Fruit fly (Drosophila melanogaster) whole organism, wandering third instar larva: Measurements from ENCODE around the gene SMC6.
A peak's percentile ranks its signal among the peaks of the same experiment; 100 is the strongest.

Source experiments
- Abd-B ChIP-seq: fragments of >200 bp; optimal IDR thresholded peaks from 2 replicates; lab custom pipeline; 2017; ENCODE audit warnings: missing biosample characterization, missing genetic modification characterization
- CG32264 ChIP-seq: fragments of 200-800 bp; sonication (Bioruptor generic); optimal IDR thresholded peaks from 2 replicates; lab custom pipeline; 2016; ENCODE audit warnings: missing biosample characterization, missing genetic modification characterization
- CG9705 ChIP-seq: fragments of 200-800 bp; sonication (Bioruptor generic); optimal IDR thresholded peaks from 2 replicates; lab custom pipeline; 2018; ENCODE audit warnings: missing biosample characterization, mild to moderate bottlenecking, missing genetic modification characterization
- CrebA ChIP-seq: fragments of 200-800 bp; sonication (Bioruptor generic); optimal IDR thresholded peaks from 2 replicates; lab custom pipeline; 2016; ENCODE audit warnings: missing biosample characterization, mild to moderate bottlenecking, missing genetic modification characterization, borderline replicate concordance
- Dfd ChIP-seq: fragments of >200 bp; optimal IDR thresholded peaks from 2 replicates; lab custom pipeline; 2017; ENCODE audit warnings: missing biosample characterization, missing genetic modification characterization
- Dif ChIP-seq: fragments of 200-275, 200-300 bp; sonication (Bioruptor generic); optimal IDR thresholded peaks from 2 replicates; lab custom pipeline; 2018; ENCODE audit warnings: missing biosample characterization, missing genetic modification characterization; ENCODE audit not compliant: partially characterized antibody
- GATAd ChIP-seq: sonication (Bioruptor generic); optimal IDR thresholded peaks from 2 replicates; lab custom pipeline; 2016; ENCODE audit warnings: missing biosample characterization, missing genetic modification characterization
- HLH106 ChIP-seq: fragments of 200-800 bp; optimal IDR thresholded peaks from 3 replicates; lab custom pipeline; 2019; ENCODE audit warnings: missing biosample characterization, mild to moderate bottlenecking, missing genetic modification characterization, moderate library complexity
- Hnf4 ChIP-seq: fragments of 200-800 bp; sonication (Bioruptor generic); optimal IDR thresholded peaks from 2 replicates; lab custom pipeline; 2016; ENCODE audit warnings: missing biosample characterization, mild to moderate bottlenecking, missing genetic modification characterization
- Hr78 ChIP-seq: fragments of >200 bp; optimal IDR thresholded peaks from 2 replicates; lab custom pipeline; 2017; ENCODE audit warnings: missing biosample characterization, missing genetic modification characterization
- Hr83 ChIP-seq: fragments of 200-300 bp; sonication (Bioruptor generic); optimal IDR thresholded peaks from 2 replicates; lab custom pipeline; 2016; ENCODE audit warnings: missing biosample characterization, mild to moderate bottlenecking, missing genetic modification characterization, moderate library complexity; ENCODE audit not compliant: poor library complexity, severe bottlenecking
- Jra ChIP-seq: sonication (Bioruptor generic); optimal IDR thresholded peaks from 2 replicates; lab custom pipeline; 2016; ENCODE audit warnings: missing biosample characterization, missing genetic modification characterization
- Mio ChIP-seq: sonication (Bioruptor generic); optimal IDR thresholded peaks from 2 replicates; lab custom pipeline; 2016; ENCODE audit warnings: missing biosample characterization, missing genetic modification characterization
- Myc ChIP-seq: fragments of >200 bp; optimal IDR thresholded peaks from 2 replicates; lab custom pipeline; 2017
- N ChIP-seq: fragments of >200 bp; optimal IDR thresholded peaks from 2 replicates; lab custom pipeline; 2018; ENCODE audit warnings: missing biosample characterization, missing external identifiers, missing genetic modification characterization
- OdsH ChIP-seq: fragments of 200-800 bp; sonication (Bioruptor generic); optimal IDR thresholded peaks from 2 replicates; lab custom pipeline; 2016; ENCODE audit warnings: missing biosample characterization, mild to moderate bottlenecking, missing genetic modification characterization
- Rel ChIP-seq, 2 experiments: fragments of 200-800 bp; sonication (Bioruptor generic) in 1 of 2; optimal IDR thresholded peaks; 2 replicates in 1 of 2; 3 replicates in 1 of 2; lab custom pipeline; 2016 to 2019; ENCODE audit warnings: mild to moderate bottlenecking in 2 of 2, missing biosample characterization in 2 of 2, missing genetic modification characterization in 2 of 2, moderate library complexity in 1 of 2
- Sp1 ChIP-seq: fragments of 200-800 bp; sonication (Bioruptor generic); optimal IDR thresholded peaks from 3 replicates; lab custom pipeline; 2019; ENCODE audit warnings: missing biosample characterization, mild to moderate bottlenecking, missing genetic modification characterization, moderate library complexity
- Vsx2 ChIP-seq: fragments of 200-300, 225-300 bp; sonication (Bioruptor generic); optimal IDR thresholded peaks from 2 replicates; lab custom pipeline; 2018; ENCODE audit warnings: missing biosample characterization, missing genetic modification characterization; ENCODE audit not compliant: partially characterized antibody
- br ChIP-seq: fragments of 200-800 bp; sonication (Bioruptor generic); optimal IDR thresholded peaks from 2 replicates; lab custom pipeline; 2016; ENCODE audit warnings: missing biosample characterization, missing genetic modification characterization
- brk ChIP-seq: fragments of 200-800 bp; sonication (Bioruptor generic); optimal IDR thresholded peaks from 2 replicates; lab custom pipeline; 2016; ENCODE audit warnings: missing biosample characterization, mild to moderate bottlenecking, missing genetic modification characterization
- dl ChIP-seq, 2 experiments: fragments of 175-275, 200-275 bp in 1 of 2; fragments of 200-275 bp in 1 of 2; sonication (Bioruptor generic); optimal IDR thresholded peaks; lab custom pipeline; 2018; ENCODE audit warnings: mild to moderate bottlenecking in 2 of 2, missing biosample characterization in 2 of 2, missing genetic modification characterization in 2 of 2, moderate library complexity in 2 of 2; ENCODE audit not compliant: partially characterized antibody in 2 of 2, insufficient read depth in 1 of 2
- dmrt93B ChIP-seq: fragments of 200-800 bp; sonication (Bioruptor generic); optimal IDR thresholded peaks from 2 replicates; lab custom pipeline; 2018; ENCODE audit warnings: missing biosample characterization, mild to moderate bottlenecking, missing genetic modification characterization
- dsf ChIP-seq: sonication (Bioruptor generic); optimal IDR thresholded peaks from 2 replicates; lab custom pipeline; 2016; ENCODE audit warnings: missing biosample characterization, missing genetic modification characterization, borderline replicate concordance
- ey ChIP-seq: fragments of 200-800 bp; sonication (Bioruptor generic); optimal IDR thresholded peaks from 2 replicates; lab custom pipeline; 2016; ENCODE audit warnings: missing biosample characterization, missing genetic modification characterization
- foxo ChIP-seq, 2 experiments: fragments of 200-800 bp; sonication (Bioruptor generic); optimal IDR thresholded peaks; 2 replicates in 1 of 2; 3 replicates in 1 of 2; lab custom pipeline; 2016 to 2017; ENCODE audit warnings: missing biosample characterization in 2 of 2, missing genetic modification characterization in 2 of 2
- fru ChIP-seq: fragments of 200-800 bp; sonication (Bioruptor generic); optimal IDR thresholded peaks from 3 replicates; lab custom pipeline; 2016; ENCODE audit warnings: missing biosample characterization, mild to moderate bottlenecking, missing genetic modification characterization
- h ChIP-seq: fragments of 200-800 bp; sonication (Bioruptor generic); optimal IDR thresholded peaks from 3 replicates; lab custom pipeline; 2016; ENCODE audit warnings: missing biosample characterization, mild to moderate bottlenecking, missing genetic modification characterization
- jim ChIP-seq: fragments of 175-275, 200-325 bp; sonication (Bioruptor generic); optimal IDR thresholded peaks from 2 replicates; lab custom pipeline; 2016; ENCODE audit warnings: missing biosample characterization, mild to moderate bottlenecking, missing genetic modification characterization
- lola ChIP-seq: fragments of >200 bp; optimal IDR thresholded peaks from 2 replicates; lab custom pipeline; 2017; ENCODE audit warnings: missing biosample characterization, missing genetic modification characterization
- pan ChIP-seq: fragments of >200 bp; optimal IDR thresholded peaks from 2 replicates; lab custom pipeline; 2017
- psq ChIP-seq: fragments of 200-800 bp; sonication (Bioruptor generic); optimal IDR thresholded peaks from 3 replicates; lab custom pipeline; 2017; ENCODE audit warnings: missing biosample characterization, mild to moderate bottlenecking, missing genetic modification characterization, moderate library complexity
- rgr ChIP-seq: fragments of 200-800 bp; sonication (Bioruptor generic); optimal IDR thresholded peaks from 3 replicates; lab custom pipeline; 2016; ENCODE audit warnings: missing biosample characterization, mild to moderate bottlenecking, missing genetic modification characterization
- sage ChIP-seq: fragments of 200-800 bp; sonication (Bioruptor generic); optimal IDR thresholded peaks from 2 replicates; lab custom pipeline; 2016; ENCODE audit warnings: missing biosample characterization, mild to moderate bottlenecking, missing genetic modification characterization
- sv ChIP-seq: fragments of 200-800 bp; sonication (Bioruptor generic); optimal IDR thresholded peaks from 3 replicates; lab custom pipeline; 2016; ENCODE audit warnings: missing biosample characterization, missing genetic modification characterization
- tai ChIP-seq: sonication (Bioruptor generic); optimal IDR thresholded peaks from 2 replicates; lab custom pipeline; 2016; ENCODE audit warnings: missing biosample characterization, missing genetic modification characterization
- usp ChIP-seq: fragments of >200 bp; optimal IDR thresholded peaks from 2 replicates; lab custom pipeline; 2017; ENCODE audit warnings: missing biosample characterization, missing genetic modification characterization
- woc ChIP-seq: sonication (Bioruptor generic); optimal IDR thresholded peaks from 2 replicates; lab custom pipeline; 2016; ENCODE audit warnings: missing biosample characterization, mild to moderate bottlenecking, missing genetic modification characterization

Gene SMC6

DNA sequence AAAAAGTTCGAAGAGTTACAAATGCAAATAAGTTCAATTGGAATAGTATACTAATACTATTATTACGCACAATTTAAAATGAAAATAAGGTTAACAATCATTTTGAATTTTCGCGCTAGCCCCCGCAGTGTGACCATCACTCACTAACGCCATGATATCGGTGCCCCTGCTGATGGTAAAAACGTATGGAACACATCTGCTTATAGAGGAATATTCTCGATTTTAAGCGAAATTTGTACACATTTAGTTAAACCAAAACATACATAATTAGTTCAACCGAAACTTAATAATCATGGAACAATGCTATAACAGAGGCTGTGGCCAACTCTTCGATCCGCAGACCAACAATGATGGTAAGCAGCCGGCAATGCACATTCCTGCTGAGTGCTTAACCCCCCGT lies 7.0 kb downstream of the SMC6 start, which contains the start of gene mora:
Gene mora (plus strand): TSS at position 172 of the 400 bp plus-strand sequence.
- TF ChIP-seq Myc (lab: Kevin White, UChicago) (no peak), dl (GFP tag; optimal IDR thresholded peaks at IDR 0.05; lab: Kevin White, UChicago; ENCODE audit: insufficient read depth in 1 of 2, partially characterized antibody in 2 of 2) (no peak), jim (GFP tag; lab: Kevin White, UChicago) (no peak), Sp1 (GFP tag; lab: Kevin White, UChicago) (no peak), GATAd (GFP tag; lab: Kevin White, UChicago) (no peak), psq (GFP tag; lab: Kevin White, UChicago) (no peak), ey (GFP tag; lab: Kevin White, UChicago) (no peak), h (no peak), pan (lab: Kevin White, UChicago) (no peak), usp (GFP tag; lab: Kevin White, UChicago) (no peak), Hnf4 (GFP tag; lab: Kevin White, UChicago) (no peak), br (no peak)
- TF ChIP-seq, all 38 proteins: peak for 0

dm6 chr3R:24172379-24172778 lies 20.8 kb downstream of the SMC6 start, which contains the start of gene CG13606:
CG13606 (plus strand) TSS chr3R:24172628.
- TF ChIP-seq sage: no peak
- TF ChIP-seq dmrt93B (GFP tag; lab: Kevin White, UChicago): no peak
- no peak for TF ChIP-seq Myc (lab: Kevin White, UChicago)
- TF ChIP-seq Jra (GFP tag; lab: Kevin White, UChicago): no peak
- TF ChIP-seq Hr78 (GFP tag; lab: Kevin White, UChicago): no peak
- no peak for TF ChIP-seq Dif (GFP tag; lab: Kevin White, UChicago)
- no peak for TF ChIP-seq HLH106 (tag; lab: Kevin White, UChicago)
- no peak for TF ChIP-seq Rel (GFP tag; optimal IDR thresholded peaks at IDR 0.05; lab: Kevin White, UChicago)
- no peak for TF ChIP-seq Rel (tag; optimal IDR thresholded peaks at IDR 0.05; lab: Kevin White, UChicago)
- no peak for TF ChIP-seq ey (GFP tag; lab: Kevin White, UChicago)
- no peak for TF ChIP-seq Dfd (GFP tag; lab: Kevin White, UChicago)
- TF ChIP-seq usp (GFP tag; lab: Kevin White, UChicago): no peak
- TF ChIP-seq Vsx2 (GFP tag; lab: Kevin White, UChicago): no peak
- TF ChIP-seq pan (lab: Kevin White, UChicago): no peak
- TF ChIP-seq OdsH: no peak
- no peak for TF ChIP-seq brk
- TF ChIP-seq CG9705 (GFP tag; lab: Kevin White, UChicago): no peak
- no peak for TF ChIP-seq foxo (GFP tag; optimal IDR thresholded peaks at IDR 0.05; lab: Kevin White, UChicago)
- TF ChIP-seq Mio: no peak
- TF ChIP-seq dl (GFP tag; optimal IDR thresholded peaks at IDR 0.05; lab: Kevin White, UChicago; ENCODE audit: insufficient read depth in 1 of 2, partially characterized antibody in 2 of 2): no peak
- no peak for TF ChIP-seq h

DNA sequence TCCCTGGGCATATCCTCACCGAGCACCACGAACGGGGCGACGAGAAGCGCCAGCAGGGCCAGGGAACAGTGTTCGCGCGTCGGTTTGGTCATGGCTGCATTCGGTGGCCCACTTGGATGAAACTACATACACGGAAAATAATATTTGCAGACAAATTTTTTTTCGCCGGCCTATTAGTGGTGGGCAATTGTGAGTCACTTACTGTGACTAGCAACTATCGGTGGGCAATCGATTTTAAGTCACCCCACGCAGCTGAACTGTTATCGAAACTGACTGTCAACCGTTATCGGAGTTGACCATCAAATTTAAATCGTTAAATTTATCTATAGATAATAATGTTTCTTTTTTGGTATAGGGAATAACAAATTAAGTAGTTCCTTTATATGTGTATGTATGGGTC lies 23.9 kb downstream of the SMC6 start, which contains the start of gene CG5510:
Gene CG5510 (minus strand): TSS at position 201 of the 400 bp plus-strand sequence.
- TF ChIP-seq usp (GFP tag; lab: Kevin White, UChicago): no peak
- peak in 1 of 2 experiments; percentile 8 for TF ChIP-seq dl (GFP tag; optimal IDR thresholded peaks at IDR 0.05; lab: Kevin White, UChicago; ENCODE audit: insufficient read depth in 1 of 2, partially characterized antibody in 2 of 2)
- TF ChIP-seq Jra (GFP tag; lab: Kevin White, UChicago): peak; percentile 76
- peak; percentile 27 for TF ChIP-seq ey (GFP tag; lab: Kevin White, UChicago)
- no peak for TF ChIP-seq foxo (GFP tag; optimal IDR thresholded peaks at IDR 0.05; lab: Kevin White, UChicago)
- TF ChIP-seq CG32264 (GFP tag; lab: Kevin White, UChicago): no peak
- TF ChIP-seq Abd-B: no peak
- no peak for TF ChIP-seq GATAd (GFP tag; lab: Kevin White, UChicago)
- TF ChIP-seq Hnf4 (GFP tag; lab: Kevin White, UChicago): no peak
- TF ChIP-seq HLH106 (tag; lab: Kevin White, UChicago): peak; percentile 21
- TF ChIP-seq psq (GFP tag; lab: Kevin White, UChicago): no peak
- peak; percentile 10 for TF ChIP-seq Sp1 (GFP tag; lab: Kevin White, UChicago)
- no peak for TF ChIP-seq brk
- TF ChIP-seq dsf: no peak
- TF ChIP-seq h: peak; percentile 33
- peak; percentile 6 for TF ChIP-seq sv
- TF ChIP-seq Mio: no peak
- no peak for TF ChIP-seq tai (GFP tag; lab: Kevin White, UChicago)
- TF ChIP-seq br: peak; percentile 2
- no peak for TF ChIP-seq dmrt93B (GFP tag; lab: Kevin White, UChicago)
- no peak for TF ChIP-seq N (GFP tag; lab: Kevin White, UChicago)
- no peak for TF ChIP-seq Myc (lab: Kevin White, UChicago)
- TF ChIP-seq CrebA (GFP tag; lab: Kevin White, UChicago): no peak
- TF ChIP-seq pan (lab: Kevin White, UChicago): no peak
- TF ChIP-seq Dif (GFP tag; lab: Kevin White, UChicago): no peak
- no peak for TF ChIP-seq rgr
- no peak for TF ChIP-seq Dfd (GFP tag; lab: Kevin White, UChicago)
- no peak for TF ChIP-seq sage
- no peak for TF ChIP-seq Vsx2 (GFP tag; lab: Kevin White, UChicago)
- no peak for TF ChIP-seq Hr78 (GFP tag; lab: Kevin White, UChicago)
- TF ChIP-seq Rel (GFP tag; optimal IDR thresholded peaks at IDR 0.05; lab: Kevin White, UChicago): no peak
- TF ChIP-seq Rel (tag; optimal IDR thresholded peaks at IDR 0.05; lab: Kevin White, UChicago): peak; percentile 45
- peak; percentile 14 for TF ChIP-seq woc (GFP tag; lab: Kevin White, UChicago)
- TF ChIP-seq OdsH: no peak
- peak; percentile 52 for TF ChIP-seq Hr83 (GFP tag; lab: Kevin White, UChicago)
- TF ChIP-seq lola: no peak
- TF ChIP-seq jim (GFP tag; lab: Kevin White, UChicago): no peak
- TF ChIP-seq fru (GFP tag; lab: Kevin White, UChicago): peak; percentile 36
- TF ChIP-seq CG9705 (GFP tag; lab: Kevin White, UChicago): no peak
- TF ChIP-seq, all 38 proteins: peak for 12
